Fruit fly (Drosophila melanogaster) S2 (cell line): ENCODE measurements around the gene Rpn7.

Experiments
- CG8478 ChIP-seq: fragments of >200 bp; optimal IDR thresholded peaks from 2 replicates; lab custom pipeline; 2018
- CTCF ChIP-seq, 2 experiments: fragments of >200 bp; optimal IDR thresholded peaks; 2 replicates each; lab custom pipeline; 2018

DNA sequence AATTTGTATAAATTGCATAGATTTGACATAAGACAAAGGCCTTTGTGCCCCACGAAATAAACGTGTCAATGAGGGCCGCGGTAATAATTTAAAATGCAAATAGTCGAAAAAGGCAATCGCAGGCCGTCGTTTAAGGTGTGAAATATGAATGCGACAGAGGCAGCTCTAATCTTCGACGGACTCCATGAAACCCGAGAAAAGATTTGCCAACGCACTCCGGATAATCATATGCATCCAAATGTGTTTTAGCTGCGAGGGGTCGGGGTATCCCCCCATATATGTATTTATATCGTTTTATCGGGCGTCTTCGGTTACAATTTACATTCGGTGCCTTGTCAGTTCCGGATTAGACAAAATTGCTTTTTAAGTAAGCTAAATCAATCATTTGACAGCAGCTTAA is 23.6 kb downstream of the Rpn7 start:
- TF ChIP-seq CG8478 (no peak), CTCF (optimal IDR thresholded peaks at IDR 0.05; lab: Kevin White, UChicago) (no peak)
